Fruit fly (Drosophila melanogaster) whole organism: ENCODE data around the gene Cyp312a1.

ENCODE experiments used
- CG8478 ChIP-seq: fragments of >200 bp; optimal IDR thresholded peaks from 2 replicates; lab custom pipeline; 2018; ENCODE audit warnings: inconsistent platforms
- Dll ChIP-seq: fragments of >200 bp; optimal IDR thresholded peaks from 2 replicates; lab custom pipeline; 2017
- EcR ChIP-seq, 2 experiments: fragments of >200 bp; optimal IDR thresholded peaks; 2 replicates each; lab custom pipeline; 2017; ENCODE audit warnings: missing biosample characterization in 2 of 2, missing genetic modification characterization in 2 of 2, missing genetic modification reagents in 2 of 2
- pan ChIP-seq: fragments of >200 bp; optimal IDR thresholded peaks from 2 replicates; lab custom pipeline; 2017
- psq ChIP-seq: fragments of >200 bp; optimal IDR thresholded peaks from 2 replicates; lab custom pipeline; 2017
- usp ChIP-seq: fragments of >200 bp; optimal IDR thresholded peaks from 2 replicates; lab custom pipeline; 2017; ENCODE audit warnings: missing biosample characterization, missing genetic modification characterization, mixed read lengths

The Cyp312a1 gene

dm6 chr3L:18154140-18154539 lies 21.7 kb upstream of the Cyp312a1 start:
- TF ChIP-seq EcR (GFP tag; optimal IDR thresholded peaks at IDR 0.05; lab: Kevin White, UChicago): no peak
- no peak for TF ChIP-seq usp (GFP tag; lab: Kevin White, UChicago)
- no peak for TF ChIP-seq Dll (lab: Kevin White, UChicago)
- no peak for TF ChIP-seq pan
- TF ChIP-seq CG8478: no peak
- no peak for TF ChIP-seq psq (lab: Kevin White, UChicago)

dm6 chr3L:18148418-18148973 lies 16.0 kb upstream of the Cyp312a1 start, which contains the start of gene CG7330:
TSS of gene CG7330 (plus strand) at chr3L:18148923.
- TF ChIP-seq EcR (GFP tag; optimal IDR thresholded peaks at IDR 0.05; lab: Kevin White, UChicago): no peak
- no peak for TF ChIP-seq usp (GFP tag; lab: Kevin White, UChicago)
- no peak for TF ChIP-seq CG8478
- no peak for TF ChIP-seq psq (lab: Kevin White, UChicago)
- no peak for TF ChIP-seq pan
- TF ChIP-seq Dll (lab: Kevin White, UChicago): no peak

DNA sequence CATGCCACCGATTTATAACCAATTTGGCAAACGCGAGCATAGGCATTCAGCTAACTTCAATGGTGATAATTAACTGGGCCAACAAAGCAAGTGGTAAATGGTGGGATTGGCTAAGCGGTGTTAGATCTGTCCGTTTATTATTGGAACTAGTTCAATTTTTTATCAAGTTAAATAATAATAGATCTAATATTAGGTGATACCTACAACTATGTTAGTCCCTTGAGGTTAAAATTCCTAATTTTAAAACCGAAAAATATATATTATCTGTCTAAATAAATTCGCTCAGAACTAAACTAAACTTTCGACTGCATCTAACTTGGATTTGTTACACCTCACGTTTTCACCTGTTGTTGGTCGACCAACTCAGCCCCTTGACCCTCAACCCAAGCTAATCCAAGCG lies 15.1 kb upstream of the Cyp312a1 start:
- TF ChIP-seq EcR (GFP tag; optimal IDR thresholded peaks at IDR 0.05; lab: Kevin White, UChicago) (no peak), psq (lab: Kevin White, UChicago) (no peak), CG8478 (no peak), pan (no peak), usp (GFP tag; lab: Kevin White, UChicago) (no peak), Dll (lab: Kevin White, UChicago) (no peak)

DNA sequence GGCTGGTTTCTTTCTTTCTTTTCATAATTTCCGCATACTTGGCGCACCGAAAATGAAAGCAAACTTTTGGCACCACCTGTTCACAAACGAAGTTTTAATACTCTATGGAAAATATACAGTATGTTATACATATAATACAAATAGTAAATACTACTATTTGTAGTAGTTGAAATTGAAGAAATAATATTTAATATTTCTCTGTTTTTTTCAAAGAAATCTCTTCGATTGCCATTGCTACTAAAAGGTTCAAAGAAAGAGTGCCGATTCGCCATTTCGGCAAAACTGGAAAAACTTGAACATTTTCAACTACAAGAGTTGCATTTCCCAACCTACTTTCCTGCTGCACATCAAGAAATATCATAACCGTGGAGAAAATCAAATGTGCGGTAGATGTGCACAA lies 14.3 kb upstream of the Cyp312a1 start:
- TF ChIP-seq CG8478 (no peak), Dll (lab: Kevin White, UChicago) (no peak), usp (GFP tag; lab: Kevin White, UChicago) (no peak), psq (lab: Kevin White, UChicago) (no peak), EcR (GFP tag; optimal IDR thresholded peaks at IDR 0.05; lab: Kevin White, UChicago) (no peak), pan (no peak)

dm6 chr3L:18144620-18145019 lies 12.1 kb upstream of the Cyp312a1 start:
- no peak for TF ChIP-seq pan
- no peak for TF ChIP-seq CG8478
- TF ChIP-seq psq (lab: Kevin White, UChicago): no peak
- TF ChIP-seq EcR (GFP tag; optimal IDR thresholded peaks at IDR 0.05; lab: Kevin White, UChicago): no peak
- no peak for TF ChIP-seq Dll (lab: Kevin White, UChicago)
- no peak for TF ChIP-seq usp (GFP tag; lab: Kevin White, UChicago)

- no peak for TF ChIP-seq CG8478
- no peak for TF ChIP-seq pan
- no peak for TF ChIP-seq psq (lab: Kevin White, UChicago)
- no peak for TF ChIP-seq usp (GFP tag; lab: Kevin White, UChicago)
- TF ChIP-seq Dll (lab: Kevin White, UChicago): no peak
- TF ChIP-seq EcR (GFP tag; optimal IDR thresholded peaks at IDR 0.05; lab: Kevin White, UChicago): no peak
These were observed 10.5 kb upstream of the Cyp312a1 start for dm6 chr3L:18142969-18143368.

DNA sequence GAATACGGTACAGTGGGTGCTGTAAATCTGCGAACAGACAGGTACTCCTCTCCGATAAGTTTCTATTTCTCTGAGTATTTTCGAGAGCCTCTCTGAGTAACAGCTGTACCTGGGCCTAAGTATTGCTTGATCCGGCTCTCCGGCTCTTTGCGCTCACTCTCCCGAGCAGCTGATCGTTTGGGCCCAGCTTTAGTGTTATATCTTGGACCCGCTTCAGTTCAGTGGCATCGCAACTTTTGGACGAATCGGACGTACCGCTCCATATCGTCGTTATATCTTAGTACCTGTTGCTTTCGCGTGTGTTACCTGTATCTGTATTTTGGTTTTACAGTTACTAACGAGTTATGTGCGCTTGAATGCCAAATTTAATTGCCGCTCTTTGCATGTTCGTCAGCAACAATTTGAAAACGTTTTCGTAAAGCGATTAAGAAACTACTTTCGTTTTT lies 6.7 kb upstream of the Cyp312a1 start, which contains the start of gene geko:
TSS of gene geko (plus strand) at position 219 of the 446 bp plus-strand sequence.
- no peak for TF ChIP-seq CG8478
- peak in 1 of 2 experiments; percentile 56 for TF ChIP-seq EcR (GFP tag; optimal IDR thresholded peaks at IDR 0.05; lab: Kevin White, UChicago)
- no peak for TF ChIP-seq usp (GFP tag; lab: Kevin White, UChicago)
- no peak for TF ChIP-seq psq (lab: Kevin White, UChicago)
- TF ChIP-seq Dll (lab: Kevin White, UChicago): no peak
- no peak for TF ChIP-seq pan

DNA sequence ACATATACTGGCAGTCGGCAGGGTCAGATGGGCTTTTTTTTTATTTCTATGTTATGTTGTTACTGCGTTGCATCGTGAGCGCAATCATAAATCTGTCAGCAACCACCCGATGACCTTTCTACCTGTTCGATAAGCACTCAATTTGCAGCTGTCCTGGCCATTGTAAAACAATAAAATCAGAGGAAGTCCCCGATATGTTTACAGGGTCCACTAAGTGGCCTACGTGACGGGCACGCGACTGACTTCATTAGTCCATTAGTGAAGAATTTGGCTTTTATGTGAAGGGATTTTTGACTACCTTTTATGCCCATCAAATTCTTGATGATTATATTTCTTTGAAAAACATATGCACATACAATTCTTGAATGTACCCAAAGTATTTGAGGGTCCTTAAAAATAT lies 5.8 kb upstream of the Cyp312a1 start:
- TF ChIP-seq EcR (GFP tag; optimal IDR thresholded peaks at IDR 0.05; lab: Kevin White, UChicago) (no peak), CG8478 (no peak), Dll (lab: Kevin White, UChicago) (no peak), pan (no peak), psq (lab: Kevin White, UChicago) (no peak), usp (GFP tag; lab: Kevin White, UChicago) (no peak)

DNA sequence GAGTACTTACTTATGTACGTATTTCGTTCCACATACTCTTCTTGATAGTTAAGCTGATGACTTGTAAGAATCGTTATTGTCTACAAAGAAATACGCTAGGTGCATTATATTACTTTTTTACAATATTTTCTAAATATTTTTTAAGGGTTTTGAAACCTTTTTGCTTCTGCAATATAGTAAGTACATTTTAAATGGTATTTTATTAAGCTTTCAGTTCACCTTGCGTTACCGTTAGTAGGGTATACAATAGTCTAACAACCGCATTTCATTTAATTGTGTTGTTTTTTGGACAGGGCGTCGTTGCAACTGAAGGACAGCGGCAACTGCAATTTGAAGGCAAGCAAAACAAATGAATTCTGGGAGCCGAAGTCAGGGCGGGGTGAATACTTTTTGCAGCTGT lies 4.7 kb upstream of the Cyp312a1 start:
- TF ChIP-seq EcR (GFP tag; optimal IDR thresholded peaks at IDR 0.05; lab: Kevin White, UChicago) (no peak), CG8478 (no peak), psq (lab: Kevin White, UChicago) (no peak), Dll (lab: Kevin White, UChicago) (no peak), usp (GFP tag; lab: Kevin White, UChicago) (no peak), pan (no peak)

DNA sequence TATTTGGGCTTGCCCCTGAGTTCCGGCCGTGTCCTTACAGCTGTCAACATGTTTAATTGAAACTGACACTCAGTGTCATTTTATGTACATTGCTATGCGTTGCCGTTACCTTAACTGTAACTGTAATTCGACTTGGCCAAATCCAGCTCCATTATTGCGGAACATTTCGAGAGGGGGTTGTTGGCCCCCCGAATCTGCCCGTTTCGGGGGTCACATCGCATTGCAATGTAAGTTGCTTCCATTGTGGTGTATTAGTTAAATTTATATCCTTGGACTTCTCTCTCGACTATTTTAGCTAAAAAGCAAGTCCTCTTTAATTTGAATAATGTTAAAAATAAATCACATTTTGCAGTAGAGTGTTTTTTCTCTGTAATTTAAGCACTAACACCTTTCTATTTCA lies 8.4 kb downstream of the Cyp312a1 start:
- TF ChIP-seq CG8478: no peak
- no peak for TF ChIP-seq Dll (lab: Kevin White, UChicago)
- TF ChIP-seq psq (lab: Kevin White, UChicago): no peak
- no peak for TF ChIP-seq EcR (GFP tag; optimal IDR thresholded peaks at IDR 0.05; lab: Kevin White, UChicago)
- no peak for TF ChIP-seq pan
- TF ChIP-seq usp (GFP tag; lab: Kevin White, UChicago): no peak

DNA sequence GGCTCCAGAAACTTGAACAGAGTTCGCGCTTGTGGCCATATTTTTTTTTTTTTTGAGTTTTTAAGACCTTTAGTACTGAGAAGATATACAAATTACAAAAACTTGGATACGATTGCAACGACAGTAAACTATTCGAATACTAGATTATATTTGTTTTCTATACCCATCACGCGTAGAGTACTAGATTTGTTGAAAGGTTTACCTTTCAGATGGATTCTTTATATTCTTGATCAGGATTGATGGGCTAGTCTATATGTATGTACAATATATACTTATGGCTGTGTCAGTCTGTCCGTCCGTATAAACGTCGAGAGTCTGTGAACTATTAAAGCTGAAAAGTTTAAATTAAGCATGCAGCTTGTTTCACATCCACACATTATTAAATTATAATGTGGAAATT lies 10.6 kb downstream of the Cyp312a1 start, which contains the start of gene CG42853:
TSS of gene CG42853 (minus strand) at position 101 of the 400 bp plus-strand sequence.
- TF ChIP-seq pan (no peak), Dll (lab: Kevin White, UChicago) (no peak), usp (GFP tag; lab: Kevin White, UChicago) (no peak), EcR (GFP tag; optimal IDR thresholded peaks at IDR 0.05; lab: Kevin White, UChicago) (no peak), psq (lab: Kevin White, UChicago) (no peak), CG8478 (no peak)
